Worm (Caenorhabditis elegans): ENCODE measurements around the gene C30A5.10.

The C30A5.10 gene

ce11 chrIII:8226178-8226577 is 16.5 kb upstream of the C30A5.10 start, which contains the start of gene rfs-1:
TSS of gene rfs-1 (plus strand) at chrIII:8226478.
- TF ChIP-seq K11D2.4 (GFP tag; IDR thresholded peaks at IDR 0.05) (no peak), hmg-1.2 (GFP tag; IDR thresholded peaks at IDR 0.05) (no peak), B0336.3 (GFP tag; IDR thresholded peaks at IDR 0.05) (peak; percentile 55; the same call in 1 of the 2 replicates), madf-10 (tag; optimal IDR thresholded peaks at IDR 0.05) (no peak), chd-7 (tag; optimal IDR thresholded peaks at IDR 0.05) (no peak), madf-3 (GFP tag; IDR thresholded peaks at IDR 0.05) (0 out of 2 replicates have a peak, but pooled peaks have one; percentile 40), K12H6.12 (tag; optimal IDR thresholded peaks at IDR 0.05) (no peak)

- peak; percentile 88 for TF ChIP-seq attf-3 (GFP tag; conservative IDR thresholded peaks at IDR 0.05)
- no peak for TF ChIP-seq fkh-3 (tag; optimal IDR thresholded peaks at IDR 0.05)
These were observed 15.1 kb upstream of the C30A5.10 start, which contains the start of gene mob-4 for ce11 chrIII:8224769-8225168. TSS of gene mob-4 (plus strand) at chrIII:8225097.

ce11 chrIII:8220081-8220480 is 10.4 kb upstream of the C30A5.10 start:
- TF ChIP-seq lin-35 (GFP tag; optimal IDR thresholded peaks at IDR 0.05) = no peak
- TF ChIP-seq F52B5.7 (tag; optimal IDR thresholded peaks at IDR 0.05) = no peak
- TF ChIP-seq die-1 (tag; optimal IDR thresholded peaks at IDR 0.05) = no peak
- TF ChIP-seq lin-40 (tag; optimal IDR thresholded peaks at IDR 0.05) = no peak
- no peak for TF ChIP-seq him-1 (tag; optimal IDR thresholded peaks at IDR 0.05)
- no peak for TF ChIP-seq Y56A3A.18 (GFP tag; IDR thresholded peaks at IDR 0.05)
- no peak for TF ChIP-seq F57C9.4 (tag; optimal IDR thresholded peaks at IDR 0.05)
- no peak for TF ChIP-seq snpc-3.4 (tag; optimal IDR thresholded peaks at IDR 0.05)
- no peak for TF ChIP-seq C06A6.2 (GFP tag; conservative IDR thresholded peaks at IDR 0.05)
- TF ChIP-seq mcd-1 (GFP tag; IDR thresholded peaks at IDR 0.05) = no peak
- no peak for TF ChIP-seq mel-28 (tag; optimal IDR thresholded peaks at IDR 0.05; ENCODE audit: borderline replicate concordance)
- no peak for TF ChIP-seq lin-26 (GFP tag; IDR thresholded peaks at IDR 0.05)
- TF ChIP-seq nfya-2 (GFP tag; IDR thresholded peaks at IDR 0.05) = no peak

ce11 chrIII:8217919-8218318 is 8.2 kb upstream of the C30A5.10 start, which contains the start of gene C30A5.16:
TSS of gene C30A5.16 (plus strand) at chrIII:8218219.
- TF ChIP-seq nfyb-1 (GFP tag; IDR thresholded peaks at IDR 0.05) = no peak
- no peak for TF ChIP-seq K11D2.4 (GFP tag; IDR thresholded peaks at IDR 0.05)
- no peak for TF ChIP-seq aptf-2 (GFP tag; conservative IDR thresholded peaks at IDR 0.05)
- no peak for TF ChIP-seq zfh-2 (GFP tag; conservative IDR thresholded peaks at IDR 0.05)
- TF ChIP-seq zim-3 (tag; optimal IDR thresholded peaks at IDR 0.05) = no peak
- TF ChIP-seq F55B11.4 (tag; optimal IDR thresholded peaks at IDR 0.05; ENCODE audit: borderline replicate concordance, insufficient read depth) = no peak
- no peak for TF ChIP-seq F57A8.1 (GFP tag; optimal IDR thresholded peaks at IDR 0.05)
- TF ChIP-seq mel-28 (tag; optimal IDR thresholded peaks at IDR 0.05; ENCODE audit: borderline replicate concordance) = no peak
- TF ChIP-seq Y53G8AR.9 (GFP tag; conservative IDR thresholded peaks at IDR 0.05) = no peak
- no peak for TF ChIP-seq madf-3 (GFP tag; IDR thresholded peaks at IDR 0.05)
- TF ChIP-seq sptf-2 (GFP tag; optimal IDR thresholded peaks at IDR 0.05) = no peak
- TF ChIP-seq madf-8 (GFP tag; conservative IDR thresholded peaks at IDR 0.05) = no peak
- no peak for TF ChIP-seq bed-2 (GFP tag; IDR thresholded peaks at IDR 0.05)

ce11 chrIII:8216224-8216623 is 6.5 kb upstream of the C30A5.10 start, which contains the start of gene unc-86:
TSS of gene unc-86 (minus strand) at chrIII:8216336.
- no peak for TF ChIP-seq ztf-25 (GFP tag; IDR thresholded peaks at IDR 0.05)
- no peak for TF ChIP-seq sptf-2 (GFP tag; optimal IDR thresholded peaks at IDR 0.05)
- TF ChIP-seq attf-6 (GFP tag; IDR thresholded peaks at IDR 0.05) = no peak
- TF ChIP-seq snpc-1.3 (tag; optimal IDR thresholded peaks at IDR 0.05; ENCODE audit: insufficient read depth) = no peak
- TF ChIP-seq F33H1.4 (GFP tag; IDR thresholded peaks at IDR 0.05) = no peak
- no peak for TF ChIP-seq madf-8 (GFP tag; conservative IDR thresholded peaks at IDR 0.05)
- no peak for TF ChIP-seq bed-2 (GFP tag; IDR thresholded peaks at IDR 0.05)
- no peak for TF ChIP-seq ztf-28 (GFP tag; IDR thresholded peaks at IDR 0.05)
- no peak for TF ChIP-seq pbrm-1 (GFP tag; IDR thresholded peaks at IDR 0.05)
- no peak for TF ChIP-seq let-607 (tag; optimal IDR thresholded peaks at IDR 0.05)
- no peak for TF ChIP-seq Y53G8AR.9 (GFP tag; conservative IDR thresholded peaks at IDR 0.05)
- no peak for TF ChIP-seq hlh-26 (GFP tag; conservative IDR thresholded peaks at IDR 0.05)
- TF ChIP-seq tbp1 (GFP tag; optimal IDR thresholded peaks at IDR 0.05) = no peak
- no peak for TF ChIP-seq sea-2 (GFP tag; IDR thresholded peaks at IDR 0.05)

Measured in whole organism, young adult.